Worm (Caenorhabditis elegans) whole organism, L4 larva: ENCODE measurements around the gene lsd-1.

ENCODE experiments used
- R02D3.7 ChIP-seq: fragments of 150-350 bp; sonication (generic microtip); optimal IDR thresholded peaks from 3 replicates; lab custom pipeline; 2014; ENCODE audit warnings: missing biosample characterization, missing genetic modification characterization
- T20F7.1 ChIP-seq: fragments of 200-800 bp; sonication (Bioruptor generic); optimal IDR thresholded peaks from 2 replicates; lab custom pipeline; 2018; ENCODE audit warnings: mild to moderate bottlenecking, missing genetic modification characterization, missing compliant biosample characterization
- Y105C5A.15 ChIP-seq: fragments of 200-800 bp; sonication (Bioruptor generic); IDR thresholded peaks from 2 replicates; pipeline ENCODE4 v1.3.6; 2022; ENCODE audit warnings: missing genetic modification characterization, missing compliant biosample characterization
- aha-1 ChIP-seq: fragments of 150-350 bp; peaks from one replicate; lab custom pipeline; 2014; ENCODE audit warnings: missing biosample characterization, missing genetic modification characterization
- arid-1 ChIP-seq: fragments of 200-800 bp; sonication (Bioruptor generic); conservative IDR thresholded peaks from 2 replicates; pipeline ENCODE4 v1.3.6; 2022; ENCODE audit warnings: missing genetic modification reagents, missing genetic modification characterization, missing compliant biosample characterization
- attf-4 ChIP-seq: sonication (generic microtip); optimal IDR thresholded peaks from 3 replicates; lab custom pipeline; 2017; ENCODE audit warnings: missing biosample characterization, missing genetic modification characterization
- ces-1 ChIP-seq: fragments of 150-350 bp; sonication (generic microtip); optimal IDR thresholded peaks from 4 replicates; lab custom pipeline; 2014; ENCODE audit warnings: missing biosample characterization, missing genetic modification reagents, missing genetic modification characterization
- daf-12 ChIP-seq: fragments of 150-350 bp; optimal IDR thresholded peaks from 2 replicates; lab custom pipeline; 2014; ENCODE audit warnings: missing biosample characterization, missing genetic modification reagents, missing genetic modification characterization
- dmd-6 ChIP-seq: fragments of 200-800 bp; sonication (Bioruptor generic); IDR thresholded peaks from 2 replicates; pipeline ENCODE4 v1.3.6; 2022; ENCODE audit warnings: missing genetic modification reagents, missing genetic modification characterization, missing compliant biosample characterization
- dpl-1 ChIP-seq: fragments of 150-350 bp; optimal IDR thresholded peaks from 2 replicates; lab custom pipeline; 2014; ENCODE audit warnings: missing biosample characterization, missing genetic modification reagents, missing genetic modification characterization
- duxl-1 ChIP-seq: sonication (generic microtip); optimal IDR thresholded peaks from 2 replicates; lab custom pipeline; 2016; ENCODE audit warnings: mild to moderate bottlenecking, missing genetic modification characterization, moderate library complexity, missing compliant biosample characterization; ENCODE audit not compliant: poor library complexity
- egl-27 ChIP-seq: sonication (generic microtip); optimal IDR thresholded peaks from 3 replicates; lab custom pipeline; 2017; ENCODE audit warnings: missing biosample characterization, missing genetic modification reagents, missing genetic modification characterization
- egl-43 ChIP-seq: fragments of 200-800 bp; sonication (Bioruptor generic); IDR thresholded peaks from 2 replicates; pipeline ENCODE4 v1.3.6; 2022; ENCODE audit warnings: missing genetic modification reagents, missing genetic modification characterization, missing compliant biosample characterization
- gei-8 ChIP-seq: fragments of 200-800 bp; sonication (Bioruptor generic); optimal IDR thresholded peaks from 2 replicates; lab custom pipeline; 2018; ENCODE audit warnings: mild to moderate bottlenecking, missing genetic modification characterization, missing compliant biosample characterization
- hif-1 ChIP-seq, 2 experiments: sonication (generic microtip); optimal IDR thresholded peaks; 2 replicates each; lab custom pipeline; 2016 to 2017; ENCODE audit warnings: missing compliant biosample characterization in 2 of 2, missing genetic modification characterization in 2 of 2, missing genetic modification reagents in 2 of 2, missing genotype in 2 of 2, mild to moderate bottlenecking in 1 of 2
- hlh-11 ChIP-seq: fragments of 200-800 bp; sonication (Bioruptor generic); optimal IDR thresholded peaks from 2 replicates; lab custom pipeline; 2018; ENCODE audit warnings: mild to moderate bottlenecking, missing genetic modification characterization, missing compliant biosample characterization
- hmg-1.1 ChIP-seq: fragments of 200-800 bp; sonication (Bioruptor generic); IDR thresholded peaks from 2 replicates; pipeline ENCODE4 v1.3.6; 2022; ENCODE audit warnings: missing genetic modification reagents, missing genetic modification characterization, missing compliant biosample characterization
- lin-13 ChIP-seq: fragments of 150-350 bp; optimal IDR thresholded peaks from 2 replicates; lab custom pipeline; 2014; ENCODE audit warnings: missing biosample characterization, missing genetic modification reagents, missing genetic modification characterization
- lin-39 ChIP-seq: fragments of 150-350 bp; optimal IDR thresholded peaks from 2 replicates; lab custom pipeline; 2014; ENCODE audit warnings: missing biosample characterization, missing genetic modification reagents, missing genetic modification characterization
- lir-3 ChIP-seq: sonication (generic microtip); optimal IDR thresholded peaks from 2 replicates; lab custom pipeline; 2016; ENCODE audit warnings: mild to moderate bottlenecking, missing genetic modification characterization, missing compliant biosample characterization
- lsy-2 ChIP-seq, 2 experiments: fragments of 150-350 bp in 1 of 2; sonication (generic microtip) in 1 of 2; optimal IDR thresholded peaks; 2 replicates each; lab custom pipeline; 2014 to 2017; ENCODE audit warnings: missing biosample characterization in 2 of 2, missing genetic modification characterization in 2 of 2
- madf-5 ChIP-seq, 2 experiments: fragments of 200-800 bp; sonication (Bioruptor generic); IDR thresholded peaks; 2 replicates each; pipeline ENCODE4 v1.3.6; 2022; ENCODE audit warnings: missing compliant biosample characterization in 2 of 2, missing genetic modification characterization in 2 of 2
- madf-9 ChIP-seq: fragments of 200-800 bp; sonication (Bioruptor generic); conservative IDR thresholded peaks from 2 replicates; pipeline ENCODE4 v1.3.6; 2022; ENCODE audit warnings: missing genetic modification reagents, missing genetic modification characterization, missing compliant biosample characterization
- mep-1 ChIP-seq: fragments of 150-350 bp; sonication (generic microtip); optimal IDR thresholded peaks from 3 replicates; lab custom pipeline; 2014; ENCODE audit warnings: missing biosample characterization, missing genetic modification characterization
- mes-2 ChIP-seq: sonication (generic microtip); optimal IDR thresholded peaks from 2 replicates; lab custom pipeline; 2016; ENCODE audit warnings: missing genotype, mild to moderate bottlenecking, missing genetic modification characterization, missing compliant biosample characterization; ENCODE audit not compliant: poor library complexity, severe bottlenecking
- nhr-11 ChIP-seq: fragments of 150-350 bp; optimal IDR thresholded peaks from 2 replicates; lab custom pipeline; 2014; ENCODE audit warnings: missing biosample characterization, missing genetic modification characterization
- nhr-237 ChIP-seq: sonication (generic microtip); optimal IDR thresholded peaks from 2 replicates; lab custom pipeline; 2017; ENCODE audit warnings: missing biosample characterization, missing genetic modification characterization
- nhr-28 ChIP-seq: fragments of 150-350 bp; optimal IDR thresholded peaks from 2 replicates; lab custom pipeline; 2014; ENCODE audit warnings: missing biosample characterization, missing genetic modification characterization
- nhr-48 ChIP-seq: sonication (generic microtip); optimal IDR thresholded peaks from 2 replicates; lab custom pipeline; 2016; ENCODE audit warnings: mild to moderate bottlenecking, missing genetic modification characterization, missing compliant biosample characterization
- pha-4 ChIP-seq, 2 experiments: fragments of 150-350 bp in 1 of 2; fragments of 200-800 bp in 1 of 2; sonication (Bioruptor generic) in 1 of 2; IDR thresholded peaks in 1 of 2; optimal IDR thresholded peaks in 1 of 2; 2 replicates each; pipeline versions ENCODE4 v1.3.6 to Lab custom; 2014 to 2022; ENCODE audit warnings: missing genetic modification characterization in 2 of 2, missing genetic modification reagents in 2 of 2, missing biosample characterization in 1 of 2, missing compliant biosample characterization in 1 of 2
- php-3 ChIP-seq: fragments of 200-800 bp; sonication (Bioruptor generic); IDR thresholded peaks from 2 replicates; pipeline ENCODE4 v1.3.6; 2022; ENCODE audit warnings: missing genetic modification reagents, missing genetic modification characterization, missing compliant biosample characterization
- rbr-2 ChIP-seq: sonication (generic microtip); optimal IDR thresholded peaks from 2 replicates; lab custom pipeline; 2016; ENCODE audit warnings: missing genotype, missing genetic modification characterization, missing compliant biosample characterization
- sdz-12 ChIP-seq: fragments of 200-800 bp; sonication (Bioruptor generic); optimal IDR thresholded peaks from 2 replicates; lab custom pipeline; 2018; ENCODE audit warnings: mild to moderate bottlenecking, missing genetic modification characterization, missing compliant biosample characterization
- set-16 ChIP-seq: fragments of 200-800 bp; sonication (Bioruptor generic); IDR thresholded peaks from 2 replicates; pipeline ENCODE4 v1.3.6; 2022; ENCODE audit warnings: missing genetic modification reagents, missing genetic modification characterization, missing compliant biosample characterization
- snpc-1.2 ChIP-seq: fragments of 200-800 bp; sonication (Bioruptor generic); IDR thresholded peaks from 2 replicates; pipeline ENCODE4 v1.3.6; 2022; ENCODE audit warnings: missing genetic modification reagents, missing genetic modification characterization, missing compliant biosample characterization
- snpc-4 ChIP-seq: fragments of 150-350 bp; optimal IDR thresholded peaks from 2 replicates; lab custom pipeline; 2014; ENCODE audit warnings: missing biosample characterization, missing genetic modification characterization
- spr-1 ChIP-seq: sonication (generic microtip); optimal IDR thresholded peaks from 2 replicates; lab custom pipeline; 2016; ENCODE audit warnings: mild to moderate bottlenecking, missing genetic modification characterization, missing compliant biosample characterization
- unc-130 ChIP-seq: sonication (generic microtip); optimal IDR thresholded peaks from 2 replicates; lab custom pipeline; 2016; ENCODE audit warnings: missing genetic modification reagents, missing genetic modification characterization, missing compliant biosample characterization
- unc-39 ChIP-seq: sonication (generic microtip); optimal IDR thresholded peaks from 2 replicates; lab custom pipeline; 2017; ENCODE audit warnings: missing biosample characterization, missing genetic modification characterization
- unc-62 ChIP-seq, 3 experiments: fragments of 150-350 bp in 1 of 3; sonication (generic microtip); optimal IDR thresholded peaks in 2 of 3; peaks in 1 of 3; 1 replicate in 1 of 3; 2 replicates in 2 of 3; lab custom pipeline; 2014 to 2017; ENCODE audit warnings: missing biosample characterization in 3 of 3, missing genetic modification characterization in 3 of 3, missing genetic modification reagents in 3 of 3, missing genotype in 1 of 3
- zip-11 ChIP-seq: fragments of 200-800 bp; sonication (Bioruptor generic); IDR thresholded peaks from 2 replicates; pipeline ENCODE4 v1.3.6; 2022; ENCODE audit warnings: missing genetic modification characterization, missing compliant biosample characterization
- ztf-7 ChIP-seq: fragments of 150-350 bp; optimal IDR thresholded peaks from 2 replicates; lab custom pipeline; 2014; ENCODE audit warnings: missing biosample characterization, missing genetic modification characterization

Gene lsd-1

ce11 chrX:11937343-11937935 is 11.2 kb upstream of the lsd-1 start (continued):
- TF ChIP-seq dmd-6 (GFP tag; lab: Robert Waterston, UW): peak; percentile 97
- TF ChIP-seq egl-43 (GFP tag; lab: Robert Waterston, UW): peak; percentile 98
- TF ChIP-seq lsy-2 (tag; optimal IDR thresholded peaks at IDR 0.05; lab: Kevin White, UChicago): peak; percentile 96 to 97
- peak; percentile 95 for TF ChIP-seq nhr-28
- no peak for TF ChIP-seq daf-12 (tag; lab: Kevin White, UChicago)
- TF ChIP-seq Y105C5A.15 (GFP tag; lab: Robert Waterston, UW): peak; percentile 75
- peak; percentile 53 for TF ChIP-seq snpc-4 (tag; lab: Kevin White, UChicago)
- TF ChIP-seq gei-8: peak; percentile 88
- TF ChIP-seq R02D3.7 (tag; lab: Kevin White, UChicago): peak; percentile 1
- TF ChIP-seq ces-1 (GFP tag; lab: Kevin White, UChicago): peak; percentile 95
- TF ChIP-seq hlh-11 (tag; lab: Kevin White, UChicago): peak; percentile 97
- TF ChIP-seq attf-4 (tag; lab: Kevin White, UChicago): peak; percentile 74
- peak; percentile 42 for TF ChIP-seq unc-130 (GFP tag; lab: Kevin White, UChicago)
- TF ChIP-seq dpl-1: peak; percentile 76
- TF ChIP-seq lir-3 (tag; lab: Kevin White, UChicago): peak; percentile 90
- TF ChIP-seq zip-11 (GFP tag; lab: Robert Waterston, UW): no peak
- no peak for TF ChIP-seq set-16 (GFP tag; lab: Robert Waterston, UW)
- TF ChIP-seq nhr-237 (tag; lab: Kevin White, UChicago): peak; percentile 90
- TF ChIP-seq unc-39 (tag; lab: Kevin White, UChicago): peak; percentile 92
- TF ChIP-seq rbr-2 (tag; lab: Kevin White, UChicago): peak; percentile 99
- peak; percentile 53 to 92; a peak in 3 of 4 replicates for TF ChIP-seq madf-5 (GFP tag; IDR thresholded peaks at IDR 0.05; lab: Robert Waterston, UW)
- peak; percentile 98 for TF ChIP-seq lin-13
- peak; percentile 97 for TF ChIP-seq madf-9 (GFP tag; lab: Robert Waterston, UW)
- TF ChIP-seq hif-1 (tag; optimal IDR thresholded peaks at IDR 0.05; lab: Kevin White, UChicago): peak; percentile 82 to 92
- TF ChIP-seq pha-4 (GFP tag; IDR thresholded peaks at IDR 0.05; lab: Robert Waterston, UW): peak; percentile 97
- peak; percentile 78 for TF ChIP-seq pha-4 (tag; optimal IDR thresholded peaks at IDR 0.05; lab: Kevin White, UChicago)
- peak; percentile 100 for TF ChIP-seq mep-1 (tag; lab: Kevin White, UChicago)
- TF ChIP-seq nhr-11 (tag; lab: Kevin White, UChicago): peak; percentile 99
- TF ChIP-seq lin-39 (tag; lab: Kevin White, UChicago): peak; percentile 86
- TF ChIP-seq duxl-1: peak; percentile 99
- peak; percentile 52 for TF ChIP-seq egl-27 (tag; lab: Kevin White, UChicago)
- peak; percentile 91 for TF ChIP-seq sdz-12
- TF ChIP-seq php-3: peak; percentile 96

- TF ChIP-seq Y105C5A.15 (GFP tag; lab: Robert Waterston, UW) (no peak), snpc-1.2 (GFP tag; lab: Robert Waterston, UW) (no peak), T20F7.1 (GFP tag; lab: Kevin White, UChicago) (no peak), aha-1 (tag; lab: Kevin White, UChicago) (no peak), unc-62 (GFP tag; optimal IDR thresholded peaks at IDR 0.05 in 1 of 2; lab: Kevin White, UChicago) (no peak), unc-62 (tag; optimal IDR thresholded peaks at IDR 0.05; lab: Kevin White, UChicago) (no peak), spr-1 (tag; lab: Kevin White, UChicago) (no peak), hmg-1.1 (GFP tag; lab: Robert Waterston, UW) (no peak), mep-1 (tag; lab: Kevin White, UChicago) (no peak), snpc-4 (tag; lab: Kevin White, UChicago) (no peak), nhr-28 (no peak), lin-39 (tag; lab: Kevin White, UChicago) (no peak), rbr-2 (tag; lab: Kevin White, UChicago) (no peak), ztf-7 (tag; lab: Kevin White, UChicago) (no peak), arid-1 (no peak), mes-2 (tag; lab: Kevin White, UChicago) (no peak), nhr-48 (tag; lab: Kevin White, UChicago) (no peak)
- TF ChIP-seq, all 104 proteins: peak for 0
These were observed 9.8 kb upstream of the lsd-1 start, which contains the start of gene F55G7.5 for ce11 chrX:11938826-11939225. F55G7.5 (minus strand) TSS chrX:11938926.
